Worm (Caenorhabditis elegans) whole organism, L1 larva: ENCODE measurements around the gene Y9C9A.13.
"Not testable (repeated sequence)": the region's sequence is repeated elsewhere in the genome, so short reads cannot be mapped to it uniquely, and the experiment has no call there.

Experiments used
- fkh-10 ChIP-seq: sonication (generic microtip); optimal IDR thresholded peaks from 2 replicates; lab custom pipeline; 2017; ENCODE audit warnings: missing biosample characterization, missing genetic modification reagents, missing genetic modification characterization
- irx-1 ChIP-seq: sonication (generic microtip); optimal IDR thresholded peaks from 2 replicates; lab custom pipeline; 2016; ENCODE audit warnings: missing genetic modification characterization, missing compliant biosample characterization
- isw-1 ChIP-seq: fragments of 200-800 bp; sonication (Bioruptor generic); IDR thresholded peaks from 2 replicates; pipeline ENCODE4 v1.3.6; 2022; ENCODE audit warnings: missing genetic modification characterization, missing compliant biosample characterization
- mep-1 ChIP-seq: fragments of 150-350 bp; optimal IDR thresholded peaks from 2 replicates; lab custom pipeline; 2014; ENCODE audit warnings: missing biosample characterization, missing genetic modification characterization
- nhr-47 ChIP-seq: sonication (generic microtip); optimal IDR thresholded peaks from 2 replicates; lab custom pipeline; 2016; ENCODE audit warnings: mild to moderate bottlenecking, missing genetic modification characterization, moderate library complexity, missing compliant biosample characterization
- skn-1 ChIP-seq: fragments of 150-350 bp; optimal IDR thresholded peaks from 2 replicates; lab custom pipeline; 2014; ENCODE audit warnings: missing biosample characterization, missing genetic modification characterization
- sox-4 ChIP-seq: sonication (generic microtip); optimal IDR thresholded peaks from 2 replicates; lab custom pipeline; 2016; ENCODE audit warnings: missing genetic modification characterization, missing compliant biosample characterization
- unc-62 ChIP-seq: fragments of 150-350 bp; optimal IDR thresholded peaks from 2 replicates; lab custom pipeline; 2014; ENCODE audit warnings: missing biosample characterization, missing genetic modification reagents, missing genetic modification characterization
- ztf-11 ChIP-seq, 2 experiments: sonication (generic microtip); optimal IDR thresholded peaks; 2 replicates each; lab custom pipeline; 2016 to 2017; ENCODE audit warnings: missing genetic modification characterization in 2 of 2, missing biosample characterization in 1 of 2, missing compliant biosample characterization in 1 of 2

DNA sequence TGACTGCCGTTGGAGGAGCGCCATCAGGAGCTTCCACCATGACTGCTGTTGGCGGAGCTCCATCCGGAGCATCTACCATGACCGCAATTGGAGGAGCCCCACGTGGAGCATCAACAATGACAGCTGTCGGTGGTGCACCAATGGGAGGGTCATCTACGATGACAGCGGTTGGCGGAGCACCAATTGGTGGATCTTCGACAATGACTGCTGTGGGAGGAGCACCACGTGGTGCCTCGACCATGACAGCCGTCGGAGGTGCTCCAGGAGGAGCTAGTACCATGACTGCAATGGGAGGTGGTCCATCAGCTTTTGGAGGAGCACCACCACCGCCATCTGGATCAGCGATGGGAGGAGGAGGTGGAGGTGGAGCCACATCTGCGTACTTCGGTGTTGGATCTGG is 47.8 kb upstream of the Y9C9A.13 start, which contains the start of gene T28H11.7:
- not testable (repeated sequence) for TF ChIP-seq ztf-11 (tag; optimal IDR thresholded peaks at IDR 0.05; lab: Kevin White, UChicago); unc-62 (GFP tag; lab: Kevin White, UChicago); isw-1 (GFP tag; lab: Robert Waterston, UW); irx-1 (tag; lab: Kevin White, UChicago); mep-1 (tag; lab: Kevin White, UChicago); sox-4 (tag; lab: Kevin White, UChicago); skn-1 (tag; lab: Kevin White, UChicago); fkh-10 (GFP tag; lab: Kevin White, UChicago); nhr-47 (tag; lab: Kevin White, UChicago)
